Worm (Caenorhabditis elegans) whole organism, young adult: Measurements from ENCODE around the gene ZK177.2.
A peak's percentile ranks its signal among the peaks of the same experiment; 100 is the strongest.

Source experiments
- F22D6.2 ChIP-seq: sonication (generic microtip); optimal IDR thresholded peaks from 2 replicates; lab custom pipeline; 2016; ENCODE audit warnings: mild to moderate bottlenecking, missing genetic modification characterization, missing compliant biosample characterization
- F33H1.4 ChIP-seq: fragments of 200-800 bp; sonication (Bioruptor generic); IDR thresholded peaks from 2 replicates; pipeline ENCODE4 v1.3.6; 2022; ENCODE audit warnings: missing genetic modification reagents, missing genetic modification characterization, missing compliant biosample characterization
- F39B2.1 ChIP-seq: fragments of 200-800 bp; sonication (Bioruptor generic); IDR thresholded peaks from 2 replicates; pipeline ENCODE4 v1.3.6; 2022; ENCODE audit warnings: missing genetic modification reagents, missing genetic modification characterization, missing compliant biosample characterization
- K12H6.12 ChIP-seq: fragments of 200-800 bp; sonication (Bioruptor generic); optimal IDR thresholded peaks from 2 replicates; lab custom pipeline; 2018; ENCODE audit warnings: mild to moderate bottlenecking, missing genetic modification characterization, missing compliant biosample characterization
- T26A5.8 ChIP-seq: sonication (generic microtip); optimal IDR thresholded peaks from 2 replicates; lab custom pipeline; 2016; ENCODE audit warnings: missing genetic modification characterization, missing compliant biosample characterization
- akir-1 ChIP-seq: fragments of 200-800 bp; sonication (Bioruptor generic); optimal IDR thresholded peaks from 2 replicates; lab custom pipeline; 2018; ENCODE audit warnings: mild to moderate bottlenecking, missing genetic modification characterization, moderate library complexity, missing compliant biosample characterization
- ama-1 ChIP-seq, 3 experiments: fragments of 150-350 bp in 1 of 3; sonication (generic microtip) in 2 of 3; optimal IDR thresholded peaks; 2 replicates each; lab custom pipeline; 2014 to 2018; ENCODE audit warnings: missing biosample characterization in 2 of 3, missing genetic modification characterization in 2 of 3, missing genetic modification reagents in 2 of 3
- aptf-2 ChIP-seq: fragments of 200-800 bp; sonication (Bioruptor generic); conservative IDR thresholded peaks from 2 replicates; pipeline ENCODE4 v1.3.6; 2022; ENCODE audit warnings: missing genetic modification reagents, missing genetic modification characterization, missing compliant biosample characterization
- attf-6 ChIP-seq: fragments of 200-800 bp; sonication (Bioruptor generic); IDR thresholded peaks from 2 replicates; pipeline ENCODE4 v1.3.6; 2022; ENCODE audit warnings: missing genetic modification reagents, missing genetic modification characterization, missing compliant biosample characterization
- bed-1 ChIP-seq: fragments of 200-800 bp; sonication (Bioruptor generic); IDR thresholded peaks from 2 replicates; pipeline ENCODE4 v1.3.6; 2022; ENCODE audit warnings: missing genetic modification reagents, missing genetic modification characterization, missing compliant biosample characterization
- bed-2 ChIP-seq: fragments of 200-800 bp; sonication (Bioruptor generic); IDR thresholded peaks from 2 replicates; pipeline ENCODE4 v1.3.6; 2022; ENCODE audit warnings: missing genetic modification reagents, missing genetic modification characterization, missing compliant biosample characterization
- cebp-1 ChIP-seq, 2 experiments: fragments of 200-800 bp in 1 of 2; sonication (Bioruptor generic) in 1 of 2; sonication (generic microtip) in 1 of 2; IDR thresholded peaks in 1 of 2; optimal IDR thresholded peaks in 1 of 2; 2 replicates each; pipeline versions ENCODE4 v1.3.6 to Lab custom; 2017 to 2022; ENCODE audit warnings: missing compliant biosample characterization in 2 of 2, missing genetic modification characterization in 2 of 2, mild to moderate bottlenecking in 1 of 2, missing genetic modification reagents in 1 of 2, moderate library complexity in 1 of 2
- ceh-40 ChIP-seq: fragments of 200-800 bp; sonication (Bioruptor generic); IDR thresholded peaks from 2 replicates; pipeline ENCODE4 v1.3.6; 2022; ENCODE audit warnings: missing genetic modification characterization, missing compliant biosample characterization
- chd-7 ChIP-seq: sonication (generic microtip); optimal IDR thresholded peaks from 2 replicates; lab custom pipeline; 2016; ENCODE audit warnings: mild to moderate bottlenecking, missing genetic modification characterization, moderate library complexity, missing compliant biosample characterization
- die-1 ChIP-seq: sonication (generic microtip); optimal IDR thresholded peaks from 2 replicates; lab custom pipeline; 2016; ENCODE audit warnings: missing genotype, mild to moderate bottlenecking, missing genetic modification characterization, missing compliant biosample characterization
- dpff-1 ChIP-seq: sonication (generic microtip); optimal IDR thresholded peaks from 2 replicates; lab custom pipeline; 2017; ENCODE audit warnings: mild to moderate bottlenecking, missing genetic modification characterization, missing compliant biosample characterization
- efl-1 ChIP-seq: fragments of 150-350 bp; optimal IDR thresholded peaks from 2 replicates; lab custom pipeline; 2014; ENCODE audit warnings: missing biosample characterization, missing genetic modification reagents, missing genetic modification characterization
- egl-18 ChIP-seq: fragments of 200-800 bp; sonication (Bioruptor generic); IDR thresholded peaks from 2 replicates; pipeline ENCODE4 v1.3.6; 2022; ENCODE audit warnings: missing genetic modification reagents, missing genetic modification characterization, missing compliant biosample characterization
- ekl-4 ChIP-seq: fragments of 200-800 bp; sonication (Bioruptor generic); IDR thresholded peaks from 2 replicates; pipeline ENCODE4 v1.3.6; 2022; ENCODE audit warnings: missing genetic modification reagents, missing genetic modification characterization, missing compliant biosample characterization
- ets-4 ChIP-seq: fragments of 200-800 bp; sonication (Bioruptor generic); optimal IDR thresholded peaks from 2 replicates; lab custom pipeline; 2018; ENCODE audit warnings: mild to moderate bottlenecking, missing genetic modification characterization, missing compliant biosample characterization
- hlh-26 ChIP-seq: fragments of 200-800 bp; sonication (Bioruptor generic); conservative IDR thresholded peaks from 2 replicates; pipeline ENCODE4 v1.3.6; 2022; ENCODE audit warnings: missing genetic modification reagents, missing genetic modification characterization, missing compliant biosample characterization
- hmg-1.2 ChIP-seq: fragments of 200-800 bp; sonication (Bioruptor generic); IDR thresholded peaks from 2 replicates; pipeline ENCODE4 v1.3.6; 2022; ENCODE audit warnings: missing genetic modification reagents, missing genetic modification characterization, missing compliant biosample characterization
- hmg-20 ChIP-seq: fragments of 200-800 bp; sonication (Bioruptor generic); IDR thresholded peaks from 2 replicates; pipeline ENCODE4 v1.3.6; 2022; ENCODE audit warnings: missing genetic modification reagents, missing genetic modification characterization, missing compliant biosample characterization
- hsf-1 ChIP-seq: fragments of 200-800 bp; sonication (Bioruptor generic); IDR thresholded peaks from 2 replicates; pipeline ENCODE4 v1.3.6; 2022; ENCODE audit warnings: missing genetic modification reagents, missing genetic modification characterization, missing compliant biosample characterization
- lin-26 ChIP-seq: fragments of 200-800 bp; sonication (Bioruptor generic); IDR thresholded peaks from 2 replicates; pipeline ENCODE4 v1.3.6; 2022; ENCODE audit warnings: missing genetic modification reagents, missing genetic modification characterization, missing compliant biosample characterization
- lin-35 ChIP-seq, 3 experiments: fragments of 150-350 bp in 2 of 3; sonication (generic microtip) in 1 of 3; optimal IDR thresholded peaks; 2 replicates each; lab custom pipeline; 2014 to 2018; ENCODE audit warnings: missing biosample characterization in 3 of 3, missing genetic modification characterization in 3 of 3, missing genetic modification reagents in 3 of 3
- lir-1 ChIP-seq: fragments of 200-800 bp; sonication (Bioruptor generic); conservative IDR thresholded peaks from 2 replicates; pipeline ENCODE4 v1.3.6; 2022; ENCODE audit warnings: missing genetic modification reagents, missing genetic modification characterization, missing compliant biosample characterization
- lsl-1 ChIP-seq: fragments of 200-800 bp; sonication (Bioruptor generic); optimal IDR thresholded peaks from 2 replicates; lab custom pipeline; 2018; ENCODE audit warnings: mild to moderate bottlenecking, missing genetic modification characterization, moderate library complexity, missing compliant biosample characterization
- lsy-27 ChIP-seq: sonication (generic microtip); optimal IDR thresholded peaks from 2 replicates; lab custom pipeline; 2017; ENCODE audit warnings: missing genetic modification characterization, mild to moderate bottlenecking, missing compliant biosample characterization, antibody characterized with exemption, missing genotype, borderline replicate concordance; ENCODE audit not compliant: insufficient read depth
- madf-6 ChIP-seq: fragments of 200-800 bp; sonication (Bioruptor generic); IDR thresholded peaks from 2 replicates; pipeline ENCODE4 v1.3.6; 2022; ENCODE audit warnings: missing genetic modification reagents, missing genetic modification characterization, missing compliant biosample characterization
- madf-8 ChIP-seq: fragments of 200-800 bp; sonication (Bioruptor generic); conservative IDR thresholded peaks from 2 replicates; pipeline ENCODE4 v1.3.6; 2022; ENCODE audit warnings: missing genetic modification reagents, missing genetic modification characterization, missing compliant biosample characterization
- mcd-1 ChIP-seq: fragments of 200-800 bp; sonication (Bioruptor generic); IDR thresholded peaks from 2 replicates; pipeline ENCODE4 v1.3.6; 2022; ENCODE audit warnings: missing genetic modification reagents, missing genetic modification characterization, missing compliant biosample characterization
- mxl-1 ChIP-seq: sonication (generic microtip); optimal IDR thresholded peaks from 2 replicates; lab custom pipeline; 2016; ENCODE audit warnings: missing genetic modification characterization, missing compliant biosample characterization
- nfya-1 ChIP-seq: sonication (generic microtip); optimal IDR thresholded peaks from 2 replicates; lab custom pipeline; 2017; ENCODE audit warnings: antibody characterized with exemption, missing compliant biosample characterization, missing genetic modification characterization, borderline replicate concordance; ENCODE audit not compliant: insufficient read depth
- nfyb-1 ChIP-seq: fragments of 200-800 bp; sonication (Bioruptor generic); IDR thresholded peaks from 2 replicates; pipeline ENCODE4 v1.3.6; 2022; ENCODE audit warnings: missing genetic modification reagents, missing genetic modification characterization, missing compliant biosample characterization
- nhr-120 ChIP-seq: fragments of 200-800 bp; sonication (Bioruptor generic); IDR thresholded peaks from 2 replicates; pipeline ENCODE4 v1.3.6; 2022; ENCODE audit warnings: missing genetic modification characterization, missing compliant biosample characterization
- nhr-179 ChIP-seq: sonication (generic microtip); optimal IDR thresholded peaks from 2 replicates; lab custom pipeline; 2016; ENCODE audit warnings: mild to moderate bottlenecking, missing genetic modification characterization, missing compliant biosample characterization
- nhr-80 ChIP-seq: sonication (generic microtip); optimal IDR thresholded peaks from 2 replicates; lab custom pipeline; 2016; ENCODE audit warnings: missing genetic modification characterization, missing compliant biosample characterization
- pbrm-1 ChIP-seq: fragments of 200-800 bp; sonication (Bioruptor generic); IDR thresholded peaks from 2 replicates; pipeline ENCODE4 v1.3.6; 2022; ENCODE audit warnings: missing genetic modification reagents, missing genetic modification characterization, missing compliant biosample characterization
- pha-4 ChIP-seq: fragments of 150-350 bp; sonication (generic microtip); optimal IDR thresholded peaks from 2 replicates; lab custom pipeline; 2014; ENCODE audit warnings: missing biosample characterization, missing genetic modification reagents, missing genetic modification characterization
- tbp1 ChIP-seq: fragments of 200-800 bp; sonication (Bioruptor generic); optimal IDR thresholded peaks from 2 replicates; lab custom pipeline; 2018; ENCODE audit warnings: mild to moderate bottlenecking, missing genetic modification characterization, missing compliant biosample characterization
- unc-130 ChIP-seq: sonication (generic microtip); optimal IDR thresholded peaks from 2 replicates; lab custom pipeline; 2016; ENCODE audit warnings: missing genetic modification reagents, missing genetic modification characterization, missing compliant biosample characterization
- unc-62 ChIP-seq: fragments of 150-350 bp; optimal IDR thresholded peaks from 2 replicates; lab custom pipeline; 2014; ENCODE audit warnings: missing biosample characterization, missing genetic modification reagents, missing genetic modification characterization
- xnd-1 ChIP-seq: sonication (generic microtip); optimal IDR thresholded peaks from 2 replicates; lab custom pipeline; 2016; ENCODE audit warnings: missing genotype, missing genetic modification reagents, missing genetic modification characterization, missing compliant biosample characterization
- ztf-26 ChIP-seq: sonication (generic microtip); optimal IDR thresholded peaks from 2 replicates; lab custom pipeline; 2017; ENCODE audit warnings: missing genetic modification characterization, missing compliant biosample characterization
- ztf-3 ChIP-seq: fragments of 200-800 bp; sonication (Bioruptor generic); optimal IDR thresholded peaks from 2 replicates; lab custom pipeline; 2018; ENCODE audit warnings: mild to moderate bottlenecking, missing genetic modification characterization, missing compliant biosample characterization

The ZK177.2 gene

DNA sequence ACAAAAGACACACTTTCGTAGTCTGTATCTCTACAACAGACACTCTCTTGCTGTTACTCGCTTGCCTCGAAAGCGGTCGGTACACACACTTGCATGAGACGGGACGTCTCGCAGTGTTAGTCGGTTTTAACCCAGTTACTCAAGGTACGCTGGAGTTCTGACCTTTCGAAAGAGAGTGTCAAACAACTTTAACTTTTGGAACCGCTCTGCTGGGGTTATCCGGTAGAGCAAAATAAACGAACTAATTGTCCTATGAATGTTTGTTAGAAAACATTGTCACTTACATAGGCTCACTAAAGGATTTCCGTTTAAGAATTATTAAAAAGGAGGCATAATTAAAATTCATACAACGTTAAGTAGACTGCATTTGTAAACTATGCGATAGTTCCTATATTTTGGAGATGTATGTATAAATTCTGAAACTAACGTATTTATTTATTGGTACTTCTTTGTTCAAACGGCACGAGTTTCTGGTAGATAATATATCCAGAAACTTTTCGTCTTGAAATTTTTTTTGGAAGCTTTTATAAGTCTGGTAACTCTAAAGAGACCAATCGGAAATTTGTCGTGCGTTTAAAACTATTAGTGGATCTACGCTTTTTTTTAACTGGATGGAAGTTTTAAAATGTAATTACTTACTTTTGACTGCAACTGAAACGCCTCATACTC is 24.6 kb downstream of the ZK177.2 start:
- TF ChIP-seq madf-6 (GFP tag; lab: Robert Waterston, UW) (peak; percentile 85), pbrm-1 (GFP tag; lab: Robert Waterston, UW) (peak; percentile 99), madf-8 (GFP tag; lab: Robert Waterston, UW) (peak; percentile 49), F22D6.2 (tag; lab: Kevin White, UChicago) (peak; percentile 84), attf-6 (GFP tag; lab: Robert Waterston, UW) (peak; percentile 100), xnd-1 (peak; percentile 15), bed-2 (peak; percentile 87), nfyb-1 (GFP tag; lab: Robert Waterston, UW) (peak; percentile 98), hlh-26 (no peak), ets-4 (peak; percentile 89), ceh-40 (GFP tag; lab: Robert Waterston, UW) (0 out of 2 replicates have a peak, but pooled peaks have one; percentile 79), bed-1 (0 out of 2 replicates have a peak, but pooled peaks have one; percentile 47), ztf-26 (peak; percentile 98), chd-7 (tag; lab: Kevin White, UChicago) (peak; percentile 97), unc-130 (GFP tag; lab: Kevin White, UChicago) (peak; percentile 72), egl-18 (GFP tag; lab: Robert Waterston, UW) (peak; percentile 88), lsy-27 (tag; lab: Kevin White, UChicago) (no peak), nhr-120 (GFP tag; lab: Robert Waterston, UW) (0 out of 2 replicates have a peak, but pooled peaks have one; percentile 35), T26A5.8 (peak; percentile 40), tbp1 (peak; percentile 83), hmg-20 (GFP tag; lab: Robert Waterston, UW) (peak; percentile 93), hsf-1 (GFP tag; lab: Robert Waterston, UW) (peak; percentile 67), mxl-1 (tag; lab: Kevin White, UChicago) (peak; percentile 65), akir-1 (GFP tag; lab: Kevin White, UChicago) (peak; percentile 93), ekl-4 (GFP tag; lab: Robert Waterston, UW) (peak; percentile 96), lsl-1 (peak; percentile 55), unc-62 (GFP tag; lab: Kevin White, UChicago) (peak; percentile 23), lin-26 (GFP tag; lab: Robert Waterston, UW) (peak; percentile 91), hmg-1.2 (GFP tag; lab: Robert Waterston, UW) (peak; percentile 90), F33H1.4 (peak; percentile 64), nhr-179 (tag; lab: Kevin White, UChicago) (peak; percentile 54), ztf-3 (GFP tag; lab: Kevin White, UChicago) (peak; percentile 97), F39B2.1 (peak; percentile 8; the same call in 1 of the 2 replicates), ama-1 (optimal IDR thresholded peaks at IDR 0.05; lab: Kevin White, UChicago) (peak; percentile 100), ama-1 (GFP tag; optimal IDR thresholded peaks at IDR 0.05; lab: Kevin White, UChicago) (peak; percentile 85 to 93), cebp-1 (GFP tag; IDR thresholded peaks at IDR 0.05; lab: Robert Waterston, UW) (peak; percentile 69), cebp-1 (tag; optimal IDR thresholded peaks at IDR 0.05; lab: Kevin White, UChicago) (peak; percentile 95), nhr-80 (tag; lab: Kevin White, UChicago) (peak; percentile 45), pha-4 (peak; percentile 95), lin-35 (GFP tag; optimal IDR thresholded peaks at IDR 0.05; lab: Kevin White, UChicago) (peak in 2 of 3 experiments; percentile 73 to 91), die-1 (tag; lab: Kevin White, UChicago) (peak; percentile 64), lir-1 (GFP tag; lab: Robert Waterston, UW) (peak; percentile 89), efl-1 (GFP tag; lab: Kevin White, UChicago) (peak; percentile 47), mcd-1 (GFP tag; lab: Robert Waterston, UW) (peak; percentile 95), aptf-2 (GFP tag; lab: Robert Waterston, UW) (peak; percentile 72; the same call in 1 of the 2 replicates), K12H6.12 (tag; lab: Kevin White, UChicago) (peak; percentile 98), dpff-1 (tag; lab: Kevin White, UChicago) (peak; percentile 97), nfya-1 (tag; lab: Kevin White, UChicago) (no peak)
